Worm (Caenorhabditis elegans) whole organism, L3 larva: ENCODE measurements around the gene ser-2.

ENCODE experiments used
- R02D3.7 ChIP-seq: fragments of 150-350 bp; optimal IDR thresholded peaks from 2 replicates; lab custom pipeline; 2014; ENCODE audit warnings: missing biosample characterization, missing genetic modification characterization
- ZK546.5 ChIP-seq: sonication (generic microtip); optimal IDR thresholded peaks from 2 replicates; lab custom pipeline; 2017; ENCODE audit warnings: missing biosample characterization, missing genetic modification characterization
- ceh-82 ChIP-seq: fragments of 150-350 bp; optimal IDR thresholded peaks from 2 replicates; lab custom pipeline; 2014; ENCODE audit warnings: missing biosample characterization, missing genetic modification characterization
- fkh-10 ChIP-seq: sonication (generic microtip); optimal IDR thresholded peaks from 2 replicates; lab custom pipeline; 2017; ENCODE audit warnings: missing biosample characterization, missing genetic modification reagents, missing genetic modification characterization
- snpc-4 ChIP-seq: fragments of 150-350 bp; optimal IDR thresholded peaks from 2 replicates; lab custom pipeline; 2014; ENCODE audit warnings: missing biosample characterization, missing genetic modification characterization

DNA sequence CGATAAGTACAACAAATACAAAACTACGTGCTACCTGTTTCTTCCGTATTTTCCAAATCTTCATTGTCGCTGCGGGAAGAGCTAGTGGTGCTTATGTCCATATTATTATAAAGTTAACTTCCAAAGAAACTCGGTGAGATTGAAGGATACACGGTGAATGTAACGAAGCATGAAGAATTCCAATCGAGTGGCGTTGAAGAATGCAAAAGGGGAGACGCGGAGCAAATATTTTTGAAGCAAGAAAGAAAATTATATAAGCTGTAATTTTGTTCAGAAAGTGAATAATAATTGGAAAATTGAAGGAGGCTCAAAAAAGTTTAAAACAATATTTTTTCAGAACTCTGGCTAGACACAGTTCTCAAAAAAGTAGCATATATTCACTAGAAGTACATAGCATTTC lies 22.9 kb upstream of the ser-2 start, which contains the start of gene Y15E3A.3:
- TF ChIP-seq ZK546.5 (tag; lab: Kevin White, UChicago) (no peak), ceh-82 (tag; lab: Kevin White, UChicago) (no peak), snpc-4 (no peak), fkh-10 (GFP tag; lab: Kevin White, UChicago) (no peak), R02D3.7 (no peak)
